Fruit fly (Drosophila melanogaster): ENCODE data around the gene CG17010.

Gene CG17010

DNA sequence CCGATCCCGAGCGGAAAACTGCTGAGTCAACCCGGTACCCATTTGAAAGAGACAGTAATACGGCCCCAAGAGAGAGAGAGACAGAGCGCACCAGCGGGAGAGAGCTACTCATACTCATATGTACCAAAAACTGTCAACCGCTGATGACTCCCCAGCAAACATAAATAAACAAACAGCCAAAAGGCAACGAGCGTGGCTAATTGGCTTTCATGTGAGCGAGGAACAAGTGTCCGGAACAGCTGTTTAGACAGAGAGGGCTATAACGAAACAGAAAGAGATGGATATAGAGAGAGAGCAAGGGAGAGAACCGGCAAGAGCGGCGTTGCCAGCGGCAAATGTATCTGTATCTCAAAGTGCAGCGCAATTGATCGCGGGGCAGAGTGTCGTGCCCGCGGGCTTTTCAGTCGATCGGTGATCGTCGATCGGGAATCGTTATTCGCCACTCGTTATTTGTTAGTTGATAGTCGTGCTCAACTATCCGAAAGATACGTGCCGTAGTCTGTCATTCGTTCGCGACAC is 9.8 kb downstream of the CG17010 start:
- TF ChIP-seq toe (GFP tag; optimal IDR thresholded peaks at IDR 0.05) (peak; percentile 71), CG7045 (GFP tag; optimal IDR thresholded peaks at IDR 0.05) (peak; percentile 27), pad (GFP tag; optimal IDR thresholded peaks at IDR 0.05) (peak; percentile 20), CG14711 (tag; optimal IDR thresholded peaks at IDR 0.05) (peak; percentile 29), cic (GFP tag; optimal IDR thresholded peaks at IDR 0.05) (peak; percentile 87), tj (GFP tag; optimal IDR thresholded peaks at IDR 0.05) (peak; percentile 81), Hr96 (GFP tag; optimal IDR thresholded peaks at IDR 0.05) (peak; percentile 52), Clk (GFP tag; optimal IDR thresholded peaks at IDR 0.05) (peak; percentile 28), ovo (GFP tag; optimal IDR thresholded peaks at IDR 0.05) (peak; percentile 33), CG1620 (GFP tag; optimal IDR thresholded peaks at IDR 0.05) (no peak), Crg-1 (GFP tag; optimal IDR thresholded peaks at IDR 0.05) (no peak), CG5204 (GFP tag; optimal IDR thresholded peaks at IDR 0.05) (peak; percentile 50), kay (GFP tag; ENCODE audit: borderline replicate concordance) (peak; percentile 88), CG33017 (tag; optimal IDR thresholded peaks at IDR 0.05) (peak; percentile 71), CG12768 (GFP tag; optimal IDR thresholded peaks at IDR 0.05) (peak; percentile 92), bab1 (GFP tag; optimal IDR thresholded peaks at IDR 0.05) (peak; percentile 68), cnc (optimal IDR thresholded peaks at IDR 0.05) (peak in 1 of 2 experiments; percentile 87), Mnt (GFP tag; optimal IDR thresholded peaks at IDR 0.05) (peak; percentile 60), CG7101 (tag; optimal IDR thresholded peaks at IDR 0.05) (peak; percentile 48), CG11617 (GFP tag; optimal IDR thresholded peaks at IDR 0.05) (peak; percentile 49)

DNA sequence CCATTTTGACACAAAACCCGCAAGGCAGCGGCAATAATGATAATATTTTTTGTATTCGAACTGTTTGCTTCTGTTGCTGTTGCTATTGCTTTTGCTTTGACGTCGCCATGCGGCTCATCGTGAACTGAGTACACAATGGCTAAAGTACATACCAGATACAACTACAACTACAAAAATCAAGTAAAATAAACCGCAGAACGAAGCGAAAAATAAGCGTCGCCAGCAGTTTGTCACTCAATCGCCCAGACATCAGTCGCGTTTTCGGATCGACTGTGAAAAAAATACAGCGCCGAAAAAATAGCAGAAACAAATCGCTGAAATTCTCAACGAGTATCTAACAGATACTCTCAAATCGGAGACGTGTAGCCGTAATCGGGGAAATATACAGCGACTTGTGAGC is 13.4 kb downstream of the CG17010 start:
- TF ChIP-seq CG12768 (GFP tag; optimal IDR thresholded peaks at IDR 0.05): peak; percentile 84
- peak; percentile 54 for TF ChIP-seq cic (GFP tag; optimal IDR thresholded peaks at IDR 0.05)
- peak; percentile 49 for TF ChIP-seq CG14711 (tag; optimal IDR thresholded peaks at IDR 0.05)
- TF ChIP-seq Crg-1 (GFP tag; optimal IDR thresholded peaks at IDR 0.05): peak; percentile 51
- peak; percentile 49 for TF ChIP-seq CG7101 (tag; optimal IDR thresholded peaks at IDR 0.05)
- no peak for TF ChIP-seq Clk (GFP tag; optimal IDR thresholded peaks at IDR 0.05)
- peak; percentile 63 for TF ChIP-seq ovo (GFP tag; optimal IDR thresholded peaks at IDR 0.05)
- TF ChIP-seq Hr96 (GFP tag; optimal IDR thresholded peaks at IDR 0.05): peak; percentile 47
- TF ChIP-seq CG7045 (GFP tag; optimal IDR thresholded peaks at IDR 0.05): peak; percentile 58
- TF ChIP-seq CG33017 (tag; optimal IDR thresholded peaks at IDR 0.05): peak; percentile 30
- TF ChIP-seq bab1 (GFP tag; optimal IDR thresholded peaks at IDR 0.05): no peak
- peak; percentile 54 for TF ChIP-seq Mnt (GFP tag; optimal IDR thresholded peaks at IDR 0.05)
- no peak for TF ChIP-seq pad (GFP tag; optimal IDR thresholded peaks at IDR 0.05)
- no peak for TF ChIP-seq cnc (optimal IDR thresholded peaks at IDR 0.05)
- TF ChIP-seq CG1620 (GFP tag; optimal IDR thresholded peaks at IDR 0.05): peak; percentile 36
- TF ChIP-seq toe (GFP tag; optimal IDR thresholded peaks at IDR 0.05): peak; percentile 50
- no peak for TF ChIP-seq CG11617 (GFP tag; optimal IDR thresholded peaks at IDR 0.05)
- TF ChIP-seq tj (GFP tag; optimal IDR thresholded peaks at IDR 0.05): peak; percentile 98
- TF ChIP-seq CG5204 (GFP tag; optimal IDR thresholded peaks at IDR 0.05): peak; percentile 44
- peak; percentile 86 for TF ChIP-seq kay (GFP tag; ENCODE audit: borderline replicate concordance)

dm6 chr2L:12371740-12372139 is 15.5 kb downstream of the CG17010 start:
- TF ChIP-seq bab1 (GFP tag; optimal IDR thresholded peaks at IDR 0.05) (no peak), CG33017 (tag; optimal IDR thresholded peaks at IDR 0.05) (no peak), kay (GFP tag; ENCODE audit: borderline replicate concordance) (no peak)

DNA sequence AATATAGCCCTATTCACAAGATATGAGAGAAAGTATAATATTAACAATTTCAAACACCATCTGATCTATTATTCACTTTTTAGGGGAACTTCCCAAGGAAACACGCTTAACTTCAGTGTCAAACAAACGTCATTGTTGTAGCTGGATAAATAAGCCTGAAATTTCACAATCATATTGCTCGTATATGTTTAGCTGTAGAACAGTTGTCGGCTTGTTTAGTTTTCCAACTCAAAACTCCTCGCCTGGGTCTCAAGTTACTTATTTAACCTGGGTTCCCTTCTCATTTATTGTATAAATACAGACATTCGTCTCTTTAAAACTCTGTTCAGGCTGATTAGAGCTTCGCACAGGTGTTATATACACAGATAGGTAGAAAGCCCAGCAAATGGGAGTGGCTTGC is 16.2 kb downstream of the CG17010 start:
- TF ChIP-seq kay (GFP tag; ENCODE audit: borderline replicate concordance): peak; percentile 34
- TF ChIP-seq Mnt (GFP tag; optimal IDR thresholded peaks at IDR 0.05): no peak
- no peak for TF ChIP-seq CG1620 (GFP tag; optimal IDR thresholded peaks at IDR 0.05)

dm6 chr2L:12373559-12373958 is 17.3 kb downstream of the CG17010 start:
- TF ChIP-seq CG1620 (GFP tag; optimal IDR thresholded peaks at IDR 0.05) (no peak), CG7045 (GFP tag; optimal IDR thresholded peaks at IDR 0.05) (no peak)

DNA sequence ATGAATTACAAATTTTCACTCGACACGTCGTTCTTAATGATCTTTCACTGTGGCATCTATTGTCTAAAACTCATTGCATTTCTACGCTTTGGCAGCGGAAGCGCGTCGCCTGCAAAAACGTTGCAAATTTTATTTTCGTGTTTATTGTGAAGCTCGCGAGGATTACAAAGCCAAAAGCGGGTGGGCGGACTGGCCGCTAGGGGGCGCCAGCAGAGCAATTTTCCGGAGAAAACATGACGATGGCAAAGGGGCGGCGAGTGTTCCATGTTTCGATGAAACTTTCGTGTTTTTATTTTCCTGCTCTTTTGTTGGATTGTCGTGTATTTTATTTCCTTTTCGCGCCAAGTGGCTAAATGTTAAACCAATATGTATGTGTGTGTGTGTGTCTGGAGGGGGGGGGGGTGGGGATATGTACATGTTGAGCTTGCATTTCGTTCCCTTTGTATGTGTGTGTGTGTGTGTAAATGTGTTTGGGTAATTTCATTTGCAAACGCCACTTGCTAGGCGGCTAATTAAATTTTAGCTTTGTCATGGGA is 18.4 kb downstream of the CG17010 start:
- TF ChIP-seq tj (GFP tag; optimal IDR thresholded peaks at IDR 0.05) (peak; percentile 65), Mnt (GFP tag; optimal IDR thresholded peaks at IDR 0.05) (no peak)

DNA sequence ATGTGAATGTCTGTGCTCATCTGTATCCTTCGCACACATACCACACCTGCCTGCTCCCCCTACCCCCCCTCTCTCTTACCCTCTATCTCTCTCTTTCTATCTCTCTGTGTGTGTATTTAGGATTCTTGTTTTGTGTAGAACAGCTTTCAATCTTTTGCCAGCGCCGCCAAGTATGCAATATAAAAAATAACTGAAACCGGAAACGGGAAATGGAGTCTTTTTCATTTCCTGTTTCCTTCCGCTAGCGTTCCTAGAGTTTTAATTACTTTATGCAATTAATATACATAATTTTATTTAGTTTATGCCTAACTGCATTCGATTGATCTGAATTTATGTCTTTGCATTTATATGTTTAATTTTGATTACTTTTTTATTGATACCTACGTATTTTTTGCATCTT is 36.2 kb downstream of the CG17010 start:
- TF ChIP-seq CG14711 (tag; optimal IDR thresholded peaks at IDR 0.05): no peak
- no peak for TF ChIP-seq bab1 (GFP tag; optimal IDR thresholded peaks at IDR 0.05)
- TF ChIP-seq Crg-1 (GFP tag; optimal IDR thresholded peaks at IDR 0.05): no peak
- no peak for TF ChIP-seq CG33017 (tag; optimal IDR thresholded peaks at IDR 0.05)
- TF ChIP-seq Mnt (GFP tag; optimal IDR thresholded peaks at IDR 0.05): no peak
- TF ChIP-seq tj (GFP tag; optimal IDR thresholded peaks at IDR 0.05): no peak

DNA sequence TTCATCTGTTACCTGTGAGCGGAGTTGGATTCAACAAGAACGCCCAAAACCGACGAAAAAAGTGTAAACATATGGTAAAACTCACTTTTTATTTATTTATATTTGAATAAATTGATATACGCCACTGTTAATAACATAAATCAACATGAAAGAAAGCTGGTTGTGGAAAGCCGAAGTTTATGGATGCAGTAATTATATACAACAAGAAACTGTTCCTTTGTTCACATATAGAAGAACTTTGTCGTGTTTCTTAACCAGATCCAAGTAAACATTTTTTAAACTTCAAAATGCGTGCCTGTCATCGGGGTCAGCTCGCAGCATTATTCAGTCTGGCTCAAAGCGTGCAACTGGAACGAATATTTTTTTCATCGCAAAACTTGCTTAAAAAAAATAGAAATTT is 41.7 kb downstream of the CG17010 start, which contains the start of gene Pkd2:
Gene Pkd2, plus strand, starts transcription at position 301 of the 400 bp plus-strand sequence.
- TF ChIP-seq cnc (optimal IDR thresholded peaks at IDR 0.05) (no peak), Crg-1 (GFP tag; optimal IDR thresholded peaks at IDR 0.05) (no peak), kay (GFP tag; ENCODE audit: borderline replicate concordance) (no peak), CG11617 (GFP tag; optimal IDR thresholded peaks at IDR 0.05) (no peak)

Measured in whole organism, adult.